Fruit fly (Drosophila melanogaster) whole organism, pupa: ENCODE measurements around the gene CG3285.

Source experiments
- CG10348 ChIP-seq: fragments of 200-800 bp; sonication (Bioruptor generic); IDR thresholded peaks from 2 replicates; pipeline ENCODE4 v1.3.6; 2022; ENCODE audit warnings: missing biosample characterization, missing genetic modification characterization
- CG12605 ChIP-seq: fragments of 200-800 bp; sonication (Bioruptor generic); IDR thresholded peaks from 2 replicates; pipeline ENCODE4 v1.3.6; 2022; ENCODE audit warnings: missing biosample characterization, missing genetic modification characterization
- CG13204 ChIP-seq: fragments of 200-800 bp; sonication (Bioruptor generic); optimal IDR thresholded peaks from 2 replicates; lab custom pipeline; 2018; ENCODE audit warnings: missing biosample characterization, mild to moderate bottlenecking, missing genetic modification characterization, moderate library complexity
- CG14655 ChIP-seq: fragments of 200-800 bp; sonication (Bioruptor generic); optimal IDR thresholded peaks from 3 replicates; lab custom pipeline; 2017; ENCODE audit warnings: mild to moderate bottlenecking, missing biosample characterization, missing genetic modification reagents, missing genetic modification characterization
- CG15710 ChIP-seq: fragments of 200-800 bp; sonication (Bioruptor generic); optimal IDR thresholded peaks from 2 replicates; lab custom pipeline; 2018; ENCODE audit warnings: missing biosample characterization, mild to moderate bottlenecking, missing genetic modification characterization, moderate library complexity
- CG17806 ChIP-seq: fragments of 200-800 bp; sonication (Bioruptor generic); optimal IDR thresholded peaks from 2 replicates; lab custom pipeline; 2018; ENCODE audit warnings: missing biosample characterization, mild to moderate bottlenecking, missing genetic modification characterization, moderate library complexity
- CG32121 ChIP-seq: fragments of 200-800 bp; sonication (Bioruptor generic); IDR thresholded peaks from 2 replicates; pipeline ENCODE4 v1.3.6; 2022; ENCODE audit warnings: missing biosample characterization, missing genetic modification characterization
- CG34367 ChIP-seq: fragments of 200-800 bp; sonication (Bioruptor generic); optimal IDR thresholded peaks from 2 replicates; lab custom pipeline; 2018; ENCODE audit warnings: missing biosample characterization, mild to moderate bottlenecking, missing genetic modification characterization
- CG4496 ChIP-seq: fragments of 200-800 bp; sonication (Bioruptor generic); IDR thresholded peaks from 3 replicates; pipeline ENCODE4 v1.3.6; 2022; ENCODE audit warnings: missing biosample characterization, missing genetic modification characterization
- CG8159 ChIP-seq: fragments of 200-800 bp; sonication (Bioruptor generic); optimal IDR thresholded peaks from 3 replicates; lab custom pipeline; 2018; ENCODE audit warnings: missing biosample characterization, mild to moderate bottlenecking, missing genetic modification characterization, moderate library complexity
- CG8301 ChIP-seq: fragments of 200-800 bp; sonication (Bioruptor generic); optimal IDR thresholded peaks from 2 replicates; lab custom pipeline; 2018; ENCODE audit warnings: missing biosample characterization, mild to moderate bottlenecking, missing genetic modification characterization
- CG9948 ChIP-seq: fragments of 200-800 bp; sonication (Bioruptor generic); optimal IDR thresholded peaks from 2 replicates; lab custom pipeline; 2018; ENCODE audit warnings: missing biosample characterization, mild to moderate bottlenecking, missing genetic modification characterization, moderate library complexity
- D1 ChIP-seq: fragments of 200-800 bp; sonication (Bioruptor generic); optimal IDR thresholded peaks from 2 replicates; lab custom pipeline; 2018; ENCODE audit warnings: missing biosample characterization, mild to moderate bottlenecking, missing genetic modification characterization, moderate library complexity
- EcR ChIP-seq: fragments of 200-800 bp; sonication (Bioruptor generic); optimal IDR thresholded peaks from 3 replicates; lab custom pipeline; 2019; ENCODE audit warnings: missing biosample characterization, missing genetic modification characterization, mild to moderate bottlenecking, moderate library complexity, missing genetic modification reagents
- Ets98B ChIP-seq: fragments of 200-800 bp; sonication (Bioruptor generic); IDR thresholded peaks from 2 replicates; pipeline ENCODE4 v1.3.6; 2022; ENCODE audit warnings: missing biosample characterization, missing genetic modification characterization
- Pif1A ChIP-seq: fragments of 200-800 bp; sonication (Bioruptor generic); optimal IDR thresholded peaks from 3 replicates; lab custom pipeline; 2016; ENCODE audit warnings: missing biosample characterization, missing genetic modification characterization
- Pif1B ChIP-seq: fragments of 200-800 bp; sonication (Bioruptor generic); optimal IDR thresholded peaks from 3 replicates; lab custom pipeline; 2016; ENCODE audit warnings: missing biosample characterization, missing genetic modification characterization
- Snoo ChIP-seq: fragments of 200-800 bp; sonication (Bioruptor generic); optimal IDR thresholded peaks from 3 replicates; lab custom pipeline; 2017; ENCODE audit warnings: missing biosample characterization, mild to moderate bottlenecking, missing genetic modification characterization, inconsistent platforms
- fd96Ca ChIP-seq: fragments of 200-800 bp; sonication (Bioruptor generic); IDR thresholded peaks from 3 replicates; pipeline ENCODE4 v1.3.6; 2022; ENCODE audit warnings: missing biosample characterization, missing genetic modification characterization
- gl ChIP-seq: fragments of 200-800 bp; sonication (Bioruptor generic); optimal IDR thresholded peaks from 2 replicates; lab custom pipeline; 2018; ENCODE audit warnings: missing biosample characterization, mild to moderate bottlenecking, missing genetic modification characterization
- rn ChIP-seq: fragments of 200-800 bp; sonication (Bioruptor generic); IDR thresholded peaks from 2 replicates; pipeline ENCODE4 v1.3.6; 2022; ENCODE audit warnings: missing biosample characterization, missing genetic modification characterization

Gene CG3285

dm6 chr2L:3372483-3372929 lies 41.8 kb downstream of the CG3285 start:
- peak; percentile 24 for TF ChIP-seq CG8301 (tag; lab: Kevin White, UChicago)
- TF ChIP-seq CG9948 (tag; lab: Kevin White, UChicago) = no peak
- TF ChIP-seq EcR (GFP tag; lab: Kevin White, UChicago) = no peak
- no peak for TF ChIP-seq CG34367
- peak; percentile 3 for TF ChIP-seq CG17806 (tag; lab: Kevin White, UChicago)
- peak; percentile 39 for TF ChIP-seq Pif1A (GFP tag; lab: Kevin White, UChicago)
- TF ChIP-seq fd96Ca (GFP tag; lab: Robert Waterston, UW) = peak; percentile 35; the same call in 1 of the 3 replicates
- peak; percentile 47; the same call in 1 of the 3 replicates for TF ChIP-seq CG4496 (GFP tag; lab: Robert Waterston, UW)
- no peak for TF ChIP-seq D1 (tag; lab: Kevin White, UChicago)
- peak; percentile 29 for TF ChIP-seq CG14655 (GFP tag; lab: Kevin White, UChicago)
- TF ChIP-seq CG13204 (GFP tag; lab: Kevin White, UChicago) = no peak
- TF ChIP-seq Pif1B (GFP tag; lab: Kevin White, UChicago) = no peak
- peak; percentile 20 for TF ChIP-seq CG8159 (tag; lab: Kevin White, UChicago)
- TF ChIP-seq Snoo = no peak
- peak; percentile 41; the same call in 1 of the 2 replicates for TF ChIP-seq CG32121 (GFP tag; lab: Robert Waterston, UW)
- TF ChIP-seq CG10348 (GFP tag; lab: Robert Waterston, UW) = no peak
- no peak for TF ChIP-seq rn (GFP tag; lab: Robert Waterston, UW)
- peak; percentile 49 for TF ChIP-seq Ets98B
- TF ChIP-seq CG15710 = peak; percentile 2
- no peak for TF ChIP-seq CG12605 (GFP tag; lab: Robert Waterston, UW)
- no peak for TF ChIP-seq gl (tag; lab: Kevin White, UChicago)

- TF ChIP-seq CG14655 (GFP tag; lab: Kevin White, UChicago) (no peak), CG8301 (tag; lab: Kevin White, UChicago) (no peak), D1 (tag; lab: Kevin White, UChicago) (no peak), Snoo (no peak), CG9948 (tag; lab: Kevin White, UChicago) (no peak), Pif1A (GFP tag; lab: Kevin White, UChicago) (no peak), CG10348 (GFP tag; lab: Robert Waterston, UW) (no peak), CG15710 (no peak), gl (tag; lab: Kevin White, UChicago) (no peak), Pif1B (GFP tag; lab: Kevin White, UChicago) (no peak), CG4496 (GFP tag; lab: Robert Waterston, UW) (no peak), CG12605 (GFP tag; lab: Robert Waterston, UW) (no peak), EcR (GFP tag; lab: Kevin White, UChicago) (no peak)
These were observed 42.5 kb downstream of the CG3285 start, which contains the start of gene GramD1B for dm6 chr2L:3373242-3373641. Gene GramD1B (minus strand): TSS chr2L:3373372.

dm6 chr2L:3375611-3376010 lies 44.9 kb downstream of the CG3285 start, which contains the start of gene CG15412:
Gene CG15412 (minus strand): TSS chr2L:3375711.
- TF ChIP-seq Pif1B (GFP tag; lab: Kevin White, UChicago) (no peak), rn (GFP tag; lab: Robert Waterston, UW) (no peak), D1 (tag; lab: Kevin White, UChicago) (no peak), CG14655 (GFP tag; lab: Kevin White, UChicago) (no peak), CG4496 (GFP tag; lab: Robert Waterston, UW) (no peak), EcR (GFP tag; lab: Kevin White, UChicago) (no peak), CG10348 (GFP tag; lab: Robert Waterston, UW) (no peak), CG13204 (GFP tag; lab: Kevin White, UChicago) (no peak), CG8301 (tag; lab: Kevin White, UChicago) (no peak), Pif1A (GFP tag; lab: Kevin White, UChicago) (no peak), CG32121 (GFP tag; lab: Robert Waterston, UW) (no peak), CG8159 (tag; lab: Kevin White, UChicago) (no peak), Ets98B (no peak), gl (tag; lab: Kevin White, UChicago) (no peak), CG12605 (GFP tag; lab: Robert Waterston, UW) (no peak)

- TF ChIP-seq CG8159 (tag; lab: Kevin White, UChicago) = peak; percentile 67
- TF ChIP-seq CG8301 (tag; lab: Kevin White, UChicago) = peak; percentile 59
- no peak for TF ChIP-seq Snoo
- TF ChIP-seq CG15710 = peak; percentile 61
- TF ChIP-seq Ets98B = peak; percentile 42
- TF ChIP-seq CG17806 (tag; lab: Kevin White, UChicago) = peak; percentile 59
- TF ChIP-seq gl (tag; lab: Kevin White, UChicago) = no peak
- peak; percentile 54 for TF ChIP-seq Pif1A (GFP tag; lab: Kevin White, UChicago)
- TF ChIP-seq CG34367 = peak; percentile 35
- no peak for TF ChIP-seq CG13204 (GFP tag; lab: Kevin White, UChicago)
- peak; percentile 76 for TF ChIP-seq fd96Ca (GFP tag; lab: Robert Waterston, UW)
- TF ChIP-seq rn (GFP tag; lab: Robert Waterston, UW) = peak; percentile 62
- peak; percentile 62 for TF ChIP-seq CG9948 (tag; lab: Kevin White, UChicago)
- TF ChIP-seq CG32121 (GFP tag; lab: Robert Waterston, UW) = peak; percentile 56; the same call in 1 of the 2 replicates
- peak; percentile 65 for TF ChIP-seq CG14655 (GFP tag; lab: Kevin White, UChicago)
- peak; percentile 67 for TF ChIP-seq CG4496 (GFP tag; lab: Robert Waterston, UW)
- TF ChIP-seq CG10348 (GFP tag; lab: Robert Waterston, UW) = 0 out of 2 replicates have a peak, but pooled peaks have one; percentile 14
- no peak for TF ChIP-seq D1 (tag; lab: Kevin White, UChicago)
- no peak for TF ChIP-seq EcR (GFP tag; lab: Kevin White, UChicago)
- no peak for TF ChIP-seq CG12605 (GFP tag; lab: Robert Waterston, UW)
- no peak for TF ChIP-seq Pif1B (GFP tag; lab: Kevin White, UChicago)
These were observed 46.0 kb downstream of the CG3285 start, which contains the start of the genes CG9662 and Ptpa for dm6 chr2L:3376684-3377086. Gene CG9662 (minus strand): TSS chr2L:3376737. Gene Ptpa (plus strand): TSS chr2L:3377002.
